Fruit fly (Drosophila melanogaster) whole organism, embryonic: ENCODE results near the gene CG7484.
A peak's percentile ranks its signal among the peaks of the same experiment; 100 is the strongest.

Experiments used
- Aef1 ChIP-seq: fragments of 200-800 bp; sonication (Bioruptor generic); IDR thresholded peaks from 3 replicates; pipeline ENCODE4 v1.3.6; 2022; ENCODE audit warnings: missing biosample characterization, missing genetic modification characterization
- Atf3 ChIP-seq: fragments of 200-800 bp; sonication (Bioruptor generic); optimal IDR thresholded peaks from 3 replicates; lab custom pipeline; 2016; ENCODE audit warnings: missing biosample characterization, missing genetic modification characterization
- Bdp1 ChIP-seq: fragments of 200-800 bp; sonication (Bioruptor generic); optimal IDR thresholded peaks from 3 replicates; lab custom pipeline; 2016; ENCODE audit warnings: missing biosample characterization, missing genetic modification characterization
- CG10209 ChIP-seq: fragments of 200-800 bp; sonication (Bioruptor generic); optimal IDR thresholded peaks from 3 replicates; lab custom pipeline; 2017; ENCODE audit warnings: missing biosample characterization, mild to moderate bottlenecking, missing genetic modification characterization, missing genetic modification reagents
- CG12155 ChIP-seq: fragments of 200-800 bp; sonication (Bioruptor generic); optimal IDR thresholded peaks from 3 replicates; lab custom pipeline; 2016; ENCODE audit warnings: missing biosample characterization, missing genetic modification characterization
- CG13296 ChIP-seq: fragments of 200-800 bp; sonication (Bioruptor generic); optimal IDR thresholded peaks from 3 replicates; lab custom pipeline; 2018; ENCODE audit warnings: missing biosample characterization, mild to moderate bottlenecking, missing genetic modification characterization
- CG13424 ChIP-seq: fragments of 200-800 bp; sonication (Bioruptor generic); optimal IDR thresholded peaks from 2 replicates; lab custom pipeline; 2019; ENCODE audit warnings: missing biosample characterization, mild to moderate bottlenecking, missing genetic modification characterization, moderate library complexity
- CG17328 ChIP-seq: fragments of 200-800 bp; sonication (Bioruptor generic); IDR thresholded peaks from 2 replicates; pipeline ENCODE4 v1.3.6; 2022; ENCODE audit warnings: missing biosample characterization, missing genetic modification characterization
- CG17612 ChIP-seq: fragments of 200-800 bp; sonication (Bioruptor generic); IDR thresholded peaks from 2 replicates; pipeline ENCODE4 v1.3.6; 2022; ENCODE audit warnings: missing biosample characterization, missing genetic modification characterization
- CG17829 ChIP-seq: fragments of 200-800 bp; optimal IDR thresholded peaks from 2 replicates; lab custom pipeline; 2019; ENCODE audit warnings: missing biosample characterization, mild to moderate bottlenecking, missing genetic modification characterization, moderate library complexity
- CG18764 ChIP-seq: fragments of 200-800 bp; sonication (Bioruptor generic); optimal IDR thresholded peaks from 3 replicates; lab custom pipeline; 2016; ENCODE audit warnings: missing biosample characterization, missing genetic modification characterization
- CG30403 ChIP-seq: fragments of 200-800 bp; sonication (Bioruptor generic); optimal IDR thresholded peaks from 3 replicates; lab custom pipeline; 2016; ENCODE audit warnings: missing biosample characterization, missing genetic modification characterization
- CG3163 ChIP-seq: fragments of 200-800 bp; sonication (Bioruptor generic); optimal IDR thresholded peaks from 3 replicates; lab custom pipeline; 2016; ENCODE audit warnings: missing biosample characterization, missing genetic modification characterization
- CG5180 ChIP-seq: fragments of 200-800 bp; sonication (Bioruptor generic); optimal IDR thresholded peaks from 3 replicates; lab custom pipeline; 2017; ENCODE audit warnings: missing biosample characterization, missing genetic modification characterization, mild to moderate bottlenecking, moderate library complexity, missing genetic modification reagents
- CG8089 ChIP-seq: fragments of 200-800 bp; sonication (Bioruptor generic); optimal IDR thresholded peaks from 3 replicates; lab custom pipeline; 2016; ENCODE audit warnings: missing biosample characterization, missing genetic modification characterization
- CG8924 ChIP-seq: fragments of 200-800 bp; optimal IDR thresholded peaks from 3 replicates; lab custom pipeline; 2019; ENCODE audit warnings: missing biosample characterization, mild to moderate bottlenecking, missing genetic modification characterization, moderate library complexity
- Dad ChIP-seq: fragments of 200-800 bp; sonication (Bioruptor generic); optimal IDR thresholded peaks from 3 replicates; lab custom pipeline; 2016; ENCODE audit warnings: missing biosample characterization, missing genetic modification characterization
- GATAe ChIP-seq: fragments of 200-800 bp; sonication (Bioruptor generic); conservative IDR thresholded peaks from 2 replicates; pipeline ENCODE4 v1.3.6; 2022; ENCODE audit warnings: missing biosample characterization, missing genetic modification characterization
- HHEX ChIP-seq: fragments of 200-800 bp; sonication (Bioruptor generic); optimal IDR thresholded peaks from 3 replicates; lab custom pipeline; 2017; ENCODE audit warnings: missing biosample characterization, mild to moderate bottlenecking, missing genetic modification characterization, missing genetic modification reagents
- Hr3 ChIP-seq: fragments of 200-800 bp; sonication (Bioruptor generic); optimal IDR thresholded peaks from 3 replicates; lab custom pipeline; 2016; ENCODE audit warnings: missing biosample characterization, missing genetic modification characterization
- Hr51 ChIP-seq, 2 experiments: fragments of 200-800 bp; sonication (Bioruptor generic); optimal IDR thresholded peaks; 2 replicates in 1 of 2; 3 replicates in 1 of 2; lab custom pipeline; 2016 to 2018; ENCODE audit warnings: missing biosample characterization in 2 of 2, missing genetic modification characterization in 2 of 2, mild to moderate bottlenecking in 1 of 2, moderate library complexity in 1 of 2
- Lim3 ChIP-seq: fragments of 200-800 bp; sonication (Bioruptor generic); IDR thresholded peaks from 2 replicates; pipeline ENCODE4 v1.3.6; 2022; ENCODE audit warnings: missing biosample characterization, missing genetic modification characterization
- Lpt ChIP-seq: fragments of >200 bp; optimal IDR thresholded peaks from 2 replicates; lab custom pipeline; 2018; ENCODE audit warnings: missing biosample characterization, missing genetic modification characterization
- Max ChIP-seq: fragments of 200-800 bp; sonication (Bioruptor generic); optimal IDR thresholded peaks from 2 replicates; lab custom pipeline; 2016; ENCODE audit warnings: missing biosample characterization, mild to moderate bottlenecking, missing genetic modification characterization
- Mrtf ChIP-seq: fragments of 200-800 bp; sonication (Bioruptor generic); IDR thresholded peaks from 3 replicates; pipeline ENCODE4 v1.3.6; 2022; ENCODE audit warnings: missing biosample characterization, missing genetic modification characterization
- NC2β ChIP-seq: fragments of 200-800 bp; sonication (Bioruptor generic); optimal IDR thresholded peaks from 2 replicates; lab custom pipeline; 2016; ENCODE audit warnings: missing biosample characterization, missing genetic modification characterization
- NFAT ChIP-seq: fragments of 200-800 bp; sonication (Bioruptor generic); IDR thresholded peaks from 2 replicates; pipeline ENCODE4 v1.3.6; 2022; ENCODE audit warnings: missing biosample characterization, missing genetic modification characterization
- Neu2 ChIP-seq: fragments of 200-800 bp; sonication (Bioruptor generic); optimal IDR thresholded peaks from 3 replicates; lab custom pipeline; 2016; ENCODE audit warnings: missing biosample characterization, missing genetic modification characterization, borderline replicate concordance
- Nf-YA ChIP-seq: fragments of 200-800 bp; sonication (Bioruptor generic); IDR thresholded peaks from 2 replicates; pipeline ENCODE4 v1.3.6; 2022; ENCODE audit warnings: missing biosample characterization, missing genetic modification characterization
- PHDP ChIP-seq: fragments of 200-800 bp; sonication (Bioruptor generic); optimal IDR thresholded peaks from 3 replicates; lab custom pipeline; 2018; ENCODE audit warnings: missing biosample characterization, mild to moderate bottlenecking, missing genetic modification characterization, moderate library complexity
- TFAM ChIP-seq: fragments of 200-800 bp; sonication (Bioruptor generic); optimal IDR thresholded peaks from 2 replicates; lab custom pipeline; 2017; ENCODE audit warnings: missing biosample characterization, missing genetic modification characterization, inconsistent platforms
- Tbp ChIP-seq: fragments of >200 bp; optimal IDR thresholded peaks from 2 replicates; lab custom pipeline; 2018; ENCODE audit warnings: missing biosample characterization, missing genetic modification characterization
- YL-1 ChIP-seq: fragments of 200-800 bp; sonication (Bioruptor generic); optimal IDR thresholded peaks from 3 replicates; lab custom pipeline; 2017; ENCODE audit warnings: missing biosample characterization, mild to moderate bottlenecking, missing genetic modification characterization
- br ChIP-seq: fragments of >200 bp; optimal IDR thresholded peaks from 2 replicates; lab custom pipeline; 2017
- cg ChIP-seq: fragments of 200-800 bp; sonication (Bioruptor generic); optimal IDR thresholded peaks from 3 replicates; lab custom pipeline; 2019; ENCODE audit warnings: missing biosample characterization, mild to moderate bottlenecking, missing genetic modification characterization, moderate library complexity
- crc ChIP-seq: fragments of 200-800 bp; sonication (Bioruptor generic); optimal IDR thresholded peaks from 2 replicates; lab custom pipeline; 2016; ENCODE audit warnings: missing biosample characterization, missing genetic modification characterization
- croc ChIP-seq: fragments of 200-800 bp; sonication (Bioruptor generic); conservative IDR thresholded peaks from 3 replicates; pipeline ENCODE4 v1.3.6; 2022; ENCODE audit warnings: missing biosample characterization, missing genetic modification characterization
- dati ChIP-seq: fragments of 200-800 bp; sonication (Bioruptor generic); IDR thresholded peaks from 2 replicates; pipeline ENCODE4 v1.3.6; 2022; ENCODE audit warnings: missing biosample characterization, missing genetic modification characterization
- emc ChIP-seq: fragments of 200-800 bp; sonication (Bioruptor generic); optimal IDR thresholded peaks from 2 replicates; lab custom pipeline; 2016; ENCODE audit warnings: missing biosample characterization, missing genetic modification characterization
- en ChIP-seq: fragments of 200-800 bp; sonication (Bioruptor generic); optimal IDR thresholded peaks from 2 replicates; lab custom pipeline; 2016; ENCODE audit warnings: missing biosample characterization, missing genetic modification characterization
- gfzf ChIP-seq: fragments of 200-800 bp; sonication (Bioruptor generic); optimal IDR thresholded peaks from 2 replicates; lab custom pipeline; 2016; ENCODE audit warnings: missing biosample characterization, mild to moderate bottlenecking, missing genetic modification characterization, moderate library complexity
- grn ChIP-seq: fragments of 200-800 bp; sonication (Bioruptor generic); optimal IDR thresholded peaks from 3 replicates; lab custom pipeline; 2017; ENCODE audit warnings: missing biosample characterization, missing genetic modification characterization
- gsb-n ChIP-seq: fragments of 200-800 bp; sonication (Bioruptor generic); optimal IDR thresholded peaks from 3 replicates; lab custom pipeline; 2018; ENCODE audit warnings: missing biosample characterization, mild to moderate bottlenecking, missing genetic modification characterization
- ken ChIP-seq: fragments of 200-800 bp; sonication (Bioruptor generic); IDR thresholded peaks from 3 replicates; pipeline ENCODE4 v1.3.6; 2022; ENCODE audit warnings: missing biosample characterization, missing genetic modification characterization
- lola ChIP-seq, 3 experiments: fragments of >200 bp in 2 of 3; fragments of 200-800 bp in 1 of 3; sonication (Bioruptor generic) in 1 of 3; optimal IDR thresholded peaks; 2 replicates each; lab custom pipeline; 2017 to 2019; ENCODE audit warnings: missing biosample characterization in 3 of 3, missing genetic modification characterization in 3 of 3, mild to moderate bottlenecking in 1 of 3, moderate library complexity in 1 of 3
- pho ChIP-seq: fragments of 200-800 bp; sonication (Bioruptor generic); optimal IDR thresholded peaks from 2 replicates; lab custom pipeline; 2016; ENCODE audit warnings: missing biosample characterization, missing genetic modification characterization
- scrt ChIP-seq: fragments of 200-800 bp; sonication (Bioruptor generic); optimal IDR thresholded peaks from 2 replicates; lab custom pipeline; 2018; ENCODE audit warnings: missing biosample characterization, mild to moderate bottlenecking, missing genetic modification characterization, moderate library complexity
- sd ChIP-seq: fragments of 200-800 bp; sonication (Bioruptor generic); optimal IDR thresholded peaks from 3 replicates; lab custom pipeline; 2018; ENCODE audit warnings: missing biosample characterization, mild to moderate bottlenecking, missing genetic modification characterization, moderate library complexity
- stwl ChIP-seq: fragments of 200-800 bp; sonication (Bioruptor generic); optimal IDR thresholded peaks from 3 replicates; lab custom pipeline; 2018; ENCODE audit warnings: missing biosample characterization, mild to moderate bottlenecking, missing genetic modification characterization, moderate library complexity
- unc-4 ChIP-seq: fragments of 200-800 bp; sonication (Bioruptor generic); IDR thresholded peaks from 2 replicates; pipeline ENCODE4 v1.3.6; 2022; ENCODE audit warnings: missing biosample characterization, missing genetic modification characterization; ENCODE audit not compliant: partially characterized antibody
- z ChIP-seq: fragments of 200-800 bp; sonication (Bioruptor generic); IDR thresholded peaks from 3 replicates; pipeline ENCODE4 v1.3.6; 2022; ENCODE audit warnings: missing biosample characterization, missing genetic modification characterization

CG7484 gene

dm6 chr3L:17621451-17621946, 32.9 kb upstream of the CG7484 start, which contains the start of the genes Vps60 and anchor (continued):
- TF ChIP-seq crc (GFP tag; lab: Kevin White, UChicago) = peak; percentile 33
- peak; percentile 68 for TF ChIP-seq CG8924 (tag; lab: Kevin White, UChicago)
- no peak for TF ChIP-seq z (GFP tag; lab: Robert Waterston, UW)
- no peak for TF ChIP-seq Aef1 (GFP tag; lab: Robert Waterston, UW)
- no peak for TF ChIP-seq CG17328
- no peak for TF ChIP-seq Lpt
- TF ChIP-seq CG8089 (GFP tag; lab: Kevin White, UChicago) = peak; percentile 28
- peak; percentile 15 for TF ChIP-seq Neu2 (GFP tag; lab: Kevin White, UChicago)
- TF ChIP-seq GATAe (GFP tag; lab: Robert Waterston, UW) = no peak
- TF ChIP-seq unc-4 (GFP tag; lab: Robert Waterston, UW) = no peak
- peak; percentile 86 for TF ChIP-seq NC2β
- peak; percentile 31 for TF ChIP-seq CG13424 (tag; lab: Kevin White, UChicago)
- peak; percentile 97 for TF ChIP-seq gfzf (GFP tag; lab: Kevin White, UChicago)
- TF ChIP-seq Bdp1 (GFP tag; lab: Kevin White, UChicago) = peak; percentile 48
- TF ChIP-seq CG3163 (GFP tag; lab: Kevin White, UChicago) = peak; percentile 49
- peak; percentile 48 for TF ChIP-seq CG17829
- no peak for TF ChIP-seq Tbp (GFP tag; lab: Kevin White, UChicago)
- peak; percentile 65 for TF ChIP-seq Hr3
- TF ChIP-seq croc (GFP tag; lab: Robert Waterston, UW) = no peak
- no peak for TF ChIP-seq CG5180 (GFP tag; lab: Kevin White, UChicago)
- TF ChIP-seq Lim3 (GFP tag; lab: Robert Waterston, UW) = no peak
- TF ChIP-seq YL-1 (GFP tag; lab: Kevin White, UChicago) = peak; percentile 77
- peak; percentile 12 for TF ChIP-seq en (GFP tag; lab: Kevin White, UChicago)
- peak; percentile 58 for TF ChIP-seq CG12155 (GFP tag; lab: Kevin White, UChicago)
- peak; percentile 25 for TF ChIP-seq Dad (GFP tag; lab: Kevin White, UChicago)
- no peak for TF ChIP-seq HHEX (GFP tag; lab: Kevin White, UChicago)
- peak; percentile 65 for TF ChIP-seq Atf3 (GFP tag; lab: Kevin White, UChicago)
- TF ChIP-seq CG18764 (GFP tag; lab: Kevin White, UChicago) = peak; percentile 41
- TF ChIP-seq lola (GFP tag; optimal IDR thresholded peaks at IDR 0.05; lab: Kevin White, UChicago) = peak in 1 of 3 experiments; percentile 45
- peak; percentile 37 to 69 for TF ChIP-seq Hr51 (GFP tag; optimal IDR thresholded peaks at IDR 0.05; lab: Kevin White, UChicago)
- peak; percentile 7 for TF ChIP-seq CG13296 (GFP tag; lab: Kevin White, UChicago)
- TF ChIP-seq Nf-YA = 0 out of 2 replicates have a peak, but pooled peaks have one; percentile 11
- TF ChIP-seq CG30403 (GFP tag; lab: Kevin White, UChicago) = peak; percentile 72
- TF ChIP-seq cg (GFP tag; lab: Kevin White, UChicago) = no peak
- no peak for TF ChIP-seq Mrtf (GFP tag; lab: Robert Waterston, UW)
- TF ChIP-seq stwl (tag; lab: Kevin White, UChicago) = peak; percentile 88
- peak; percentile 8 for TF ChIP-seq scrt
- peak; percentile 43 for TF ChIP-seq CG10209 (GFP tag; lab: Kevin White, UChicago)
- peak; percentile 26 for TF ChIP-seq emc (GFP tag; lab: Kevin White, UChicago)
- peak; percentile 55; the same call in 1 of the 3 replicates for TF ChIP-seq ken (GFP tag; lab: Robert Waterston, UW)
- TF ChIP-seq gsb-n (tag; lab: Kevin White, UChicago) = peak; percentile 53
- TF ChIP-seq br (lab: Kevin White, UChicago) = no peak
- peak; percentile 65 for TF ChIP-seq pho (GFP tag; lab: Kevin White, UChicago)
- peak; percentile 7 for TF ChIP-seq grn
- TF ChIP-seq dati (GFP tag; lab: Robert Waterston, UW) = no peak
- TF ChIP-seq NFAT (GFP tag; lab: Robert Waterston, UW) = no peak
- TF ChIP-seq TFAM = no peak
- peak; percentile 34 for TF ChIP-seq sd (tag; lab: Kevin White, UChicago)
- TF ChIP-seq Max = peak; percentile 67
- no peak for TF ChIP-seq CG17612 (GFP tag; lab: Robert Waterston, UW)
- peak; percentile 45 for TF ChIP-seq PHDP (tag; lab: Kevin White, UChicago)
